Worm (Caenorhabditis elegans) whole organism, young adult: ENCODE measurements around the gene scd-1.

Experiments
- him-1 ChIP-seq: sonication (generic microtip); optimal IDR thresholded peaks from 2 replicates; lab custom pipeline; 2016; ENCODE audit warnings: missing genotype, missing genetic modification reagents, missing genetic modification characterization, missing compliant biosample characterization
- hlh-12 ChIP-seq: sonication (generic microtip); optimal IDR thresholded peaks from 2 replicates; lab custom pipeline; 2016; ENCODE audit warnings: missing genetic modification characterization, missing compliant biosample characterization
- nfya-1 ChIP-seq: sonication (generic microtip); optimal IDR thresholded peaks from 2 replicates; lab custom pipeline; 2017; ENCODE audit warnings: antibody characterized with exemption, missing compliant biosample characterization, missing genetic modification characterization, borderline replicate concordance; ENCODE audit not compliant: insufficient read depth
- unc-62 ChIP-seq: fragments of 150-350 bp; optimal IDR thresholded peaks from 2 replicates; lab custom pipeline; 2014; ENCODE audit warnings: missing biosample characterization, missing genetic modification reagents, missing genetic modification characterization

ce11 chrX:12454290-12454795, 71.2 kb downstream of the scd-1 start, which contains the start of the genes T18D3.9 and T18D3.1:
- TF ChIP-seq nfya-1 (tag; lab: Kevin White, UChicago) (no peak), him-1 (tag; lab: Kevin White, UChicago) (no peak), hlh-12 (no peak), unc-62 (GFP tag; lab: Kevin White, UChicago) (no peak)
